Fruit fly (Drosophila melanogaster): ENCODE results near the gene OtopLa.
A peak's percentile ranks its signal among the peaks of the same experiment; 100 is the strongest.

The OtopLa gene

dm6 chrX:5621893-5622803 is 26.1 kb downstream of the OtopLa start, which contains the start of the genes Mlc-c and Pop1 (continued):
- TF ChIP-seq CG6791 (GFP tag; IDR thresholded peaks at IDR 0.05; ENCODE audit: partially characterized antibody) (peak; percentile 93), YL-1 (GFP tag; optimal IDR thresholded peaks at IDR 0.05) (peak; percentile 73), Dip3 (GFP tag; optimal IDR thresholded peaks at IDR 0.05) (no peak), Aef1 (GFP tag; IDR thresholded peaks at IDR 0.05) (peak; percentile 75; the same call in 2 of the 3 replicates), cwo (GFP tag; optimal IDR thresholded peaks at IDR 0.05) (peak; percentile 60), Fer3 (tag; optimal IDR thresholded peaks at IDR 0.05) (no peak), ham (GFP tag; IDR thresholded peaks at IDR 0.05) (no peak), tna (GFP tag; IDR thresholded peaks at IDR 0.05; ENCODE audit: partially characterized antibody) (peak; percentile 88), jing (GFP tag; optimal IDR thresholded peaks at IDR 0.05) (no peak), cas (GFP tag; IDR thresholded peaks at IDR 0.05) (no peak), CG17829 (tag; optimal IDR thresholded peaks at IDR 0.05) (peak; percentile 19), Dp (GFP tag; optimal IDR thresholded peaks at IDR 0.05) (peak; percentile 86), crol (GFP tag; IDR thresholded peaks at IDR 0.05) (peak; percentile 67; the same call in 1 of the 2 replicates), Ets97D (GFP tag; optimal IDR thresholded peaks at IDR 0.05) (peak; percentile 48), CG9932 (GFP tag; IDR thresholded peaks at IDR 0.05) (peak; percentile 59; the same call in 1 of the 2 replicates), nerfin-1 (tag; optimal IDR thresholded peaks at IDR 0.05) (peak; percentile 68), CG13287 (GFP tag; IDR thresholded peaks at IDR 0.05; ENCODE audit: partially characterized antibody) (peak; percentile 90), vvl (GFP tag; IDR thresholded peaks at IDR 0.05) (0 out of 2 replicates have a peak, but pooled peaks have one; percentile 6), unc-4 (GFP tag; IDR thresholded peaks at IDR 0.05; ENCODE audit: partially characterized antibody) (peak; percentile 89), CG14860 (GFP tag; IDR thresholded peaks at IDR 0.05; ENCODE audit: partially characterized antibody) (peak; percentile 87), Lhr (GFP tag; optimal IDR thresholded peaks at IDR 0.05) (no peak), vnd (GFP tag; IDR thresholded peaks at IDR 0.05; ENCODE audit: partially characterized antibody) (peak; percentile 88), CG8388 (GFP tag; optimal IDR thresholded peaks at IDR 0.05) (no peak), Scr (GFP tag; IDR thresholded peaks at IDR 0.05; ENCODE audit: partially characterized antibody) (peak; percentile 87), CG15601 (tag; optimal IDR thresholded peaks at IDR 0.05) (peak; percentile 20), sisA (GFP tag; IDR thresholded peaks at IDR 0.05) (no peak), phol (tag; optimal IDR thresholded peaks at IDR 0.05) (peak; percentile 6), Abd-B (GFP tag; optimal IDR thresholded peaks at IDR 0.05) (no peak), tgo (GFP tag; IDR thresholded peaks at IDR 0.05) (no peak), CG2889 (GFP tag; IDR thresholded peaks at IDR 0.05) (no peak), BEAF-32 (GFP tag; optimal IDR thresholded peaks at IDR 0.05) (peak; percentile 92), CG34224 (GFP tag; IDR thresholded peaks at IDR 0.05; ENCODE audit: partially characterized antibody) (peak; percentile 87), Dref (GFP tag; IDR thresholded peaks at IDR 0.05) (peak; percentile 97), inv (GFP tag; IDR thresholded peaks at IDR 0.05; ENCODE audit: partially characterized antibody) (peak; percentile 89), Lpt (GFP tag; optimal IDR thresholded peaks at IDR 0.05) (no peak), Drgx (GFP tag; IDR thresholded peaks at IDR 0.05) (no peak), Sry-β (GFP tag; optimal IDR thresholded peaks at IDR 0.05) (no peak), CG4328 (GFP tag; optimal IDR thresholded peaks at IDR 0.05) (no peak), nom (GFP tag; optimal IDR thresholded peaks at IDR 0.05) (peak; percentile 16), CG15514 (GFP tag; optimal IDR thresholded peaks at IDR 0.05) (peak; percentile 78), CG10147 (GFP tag; optimal IDR thresholded peaks at IDR 0.05) (peak; percentile 14), nmo (GFP tag; optimal IDR thresholded peaks at IDR 0.05) (peak; percentile 26), CG11085 (GFP tag; IDR thresholded peaks at IDR 0.05) (no peak), D19A (tag; optimal IDR thresholded peaks at IDR 0.05) (peak; percentile 73), Tbp (GFP tag; optimal IDR thresholded peaks at IDR 0.05) (no peak), knrl (GFP tag; IDR thresholded peaks at IDR 0.05; ENCODE audit: partially characterized antibody) (peak; percentile 87)
